Comparison of ENCODE assay signal across 3 fruit fly cellular contexts in the genomic region with DNA sequence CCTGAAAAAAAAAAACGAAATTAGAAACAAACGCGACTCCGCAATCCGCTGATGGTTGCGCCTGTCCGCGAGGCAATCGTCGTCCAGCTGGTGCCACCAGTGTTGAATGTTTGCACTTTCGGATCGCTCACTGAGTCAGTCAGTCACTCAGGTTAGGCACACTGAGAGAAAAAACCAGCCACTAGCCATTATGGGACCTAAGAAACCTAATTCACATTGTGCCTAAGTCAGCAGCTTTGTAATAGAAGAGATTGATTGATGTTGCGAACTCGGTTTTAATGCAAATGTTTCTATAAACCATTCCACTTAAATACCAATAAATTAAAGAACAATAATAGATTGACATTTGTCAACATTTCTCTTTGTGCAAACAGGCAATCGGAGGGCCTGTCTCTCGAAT.
TF ChIP-seq lines count a peak whose summit lies in the region.

No protein-coding gene starts in this region.

- TF ChIP-seq CTCF in whole organism, embryonic (GFP tag; optimal IDR thresholded peaks at IDR 0.05; lab: Kevin White, UChicago): no peak

TF ChIP-seq in whole organism, embryonic, 481 proteins besides CTCF, POLR2A, EP300 and RAD21:
- TF ChIP-seq sens (GFP tag; lab: Kevin White, UChicago) (peak; percentile 26), Hr51 (GFP tag; optimal IDR thresholded peaks at IDR 0.05; lab: Kevin White, UChicago) (peak in 1 of 2 experiments; percentile 18), gem (tag; optimal IDR thresholded peaks at IDR 0.05; lab: Kevin White, UChicago) (peak; percentile 4), ase (GFP tag; IDR thresholded peaks at IDR 0.05; lab: Robert Waterston, UW) (no peak), Adf1 (GFP tag; IDR thresholded peaks at IDR 0.05; lab: Robert Waterston, UW) (no peak), CG11504 (tag; optimal IDR thresholded peaks at IDR 0.05; lab: Kevin White, UChicago) (peak; percentile 3), CG1603 (tag; optimal IDR thresholded peaks at IDR 0.05; lab: Kevin White, UChicago) (peak; percentile 10), Drgx (GFP tag; IDR thresholded peaks at IDR 0.05; lab: Robert Waterston, UW) (peak; percentile 37), Oli (tag; optimal IDR thresholded peaks at IDR 0.05; lab: Kevin White, UChicago) (peak; percentile 9), Sox102F (GFP tag; optimal IDR thresholded peaks at IDR 0.05; lab: Kevin White, UChicago) (peak; percentile 28)

TF ChIP-seq in whole organism, prepupa, 60 proteins besides CTCF, POLR2A, EP300 and RAD21 (continues in another document):
- no peak for TF ChIP-seq CG10669 (GFP tag; optimal IDR thresholded peaks at IDR 0.05; lab: Kevin White, UChicago)
- no peak for TF ChIP-seq CG3919 (GFP tag; optimal IDR thresholded peaks at IDR 0.05; lab: Kevin White, UChicago)
- peak; percentile 68 for TF ChIP-seq Hr4 (GFP tag; optimal IDR thresholded peaks at IDR 0.05; lab: Kevin White, UChicago)
- no peak for TF ChIP-seq fd85E (GFP tag; optimal IDR thresholded peaks at IDR 0.05; lab: Kevin White, UChicago)
- TF ChIP-seq spab (GFP tag; optimal IDR thresholded peaks at IDR 0.05; lab: Kevin White, UChicago): no peak
- TF ChIP-seq fkh (GFP tag; optimal IDR thresholded peaks at IDR 0.05; lab: Kevin White, UChicago): no peak
- TF ChIP-seq Met (GFP tag; optimal IDR thresholded peaks at IDR 0.05; lab: Kevin White, UChicago): no peak
- no peak for TF ChIP-seq CG1621 (tag; optimal IDR thresholded peaks at IDR 0.05; lab: Kevin White, UChicago)
- peak; percentile 47 for TF ChIP-seq OdsH (GFP tag; optimal IDR thresholded peaks at IDR 0.05; lab: Kevin White, UChicago)
- TF ChIP-seq Lpt (GFP tag; optimal IDR thresholded peaks at IDR 0.05; lab: Kevin White, UChicago): peak; percentile 19
- no peak for TF ChIP-seq CG16779 (tag; optimal IDR thresholded peaks at IDR 0.05; lab: Kevin White, UChicago)
- TF ChIP-seq achi (GFP tag; optimal IDR thresholded peaks at IDR 0.05; lab: Kevin White, UChicago): peak; percentile 12
- no peak for TF ChIP-seq CG10631 (GFP tag; optimal IDR thresholded peaks at IDR 0.05; lab: Kevin White, UChicago)
- no peak for TF ChIP-seq net (GFP tag; optimal IDR thresholded peaks at IDR 0.05; lab: Kevin White, UChicago)
- no peak for TF ChIP-seq Sox102F (GFP tag; optimal IDR thresholded peaks at IDR 0.05; lab: Kevin White, UChicago)
- TF ChIP-seq CG11902 (GFP tag; optimal IDR thresholded peaks at IDR 0.05; lab: Kevin White, UChicago): no peak
- TF ChIP-seq Hr39 (GFP tag; optimal IDR thresholded peaks at IDR 0.05; lab: Kevin White, UChicago): no peak
- no peak for TF ChIP-seq salr (GFP tag; optimal IDR thresholded peaks at IDR 0.05; lab: Kevin White, UChicago)
- TF ChIP-seq lz (GFP tag; optimal IDR thresholded peaks at IDR 0.05; lab: Kevin White, UChicago): no peak
- TF ChIP-seq CG3032 (tag; optimal IDR thresholded peaks at IDR 0.05; lab: Kevin White, UChicago): no peak
- no peak for TF ChIP-seq topi (GFP tag; optimal IDR thresholded peaks at IDR 0.05; lab: Kevin White, UChicago)
- peak; percentile 65 for TF ChIP-seq CG8119 (GFP tag; IDR thresholded peaks at IDR 0.05; lab: Robert Waterston, UW)
- no peak for TF ChIP-seq CG6808 (GFP tag; optimal IDR thresholded peaks at IDR 0.05; lab: Kevin White, UChicago)
- no peak for TF ChIP-seq Eip93F (GFP tag; optimal IDR thresholded peaks at IDR 0.05; lab: Kevin White, UChicago)
- peak; percentile 75 for TF ChIP-seq CG32006 (GFP tag; optimal IDR thresholded peaks at IDR 0.05; lab: Kevin White, UChicago)
- TF ChIP-seq dac (GFP tag; optimal IDR thresholded peaks at IDR 0.05; lab: Kevin White, UChicago): no peak
- no peak for TF ChIP-seq CG6276 (GFP tag; optimal IDR thresholded peaks at IDR 0.05; lab: Kevin White, UChicago)
- TF ChIP-seq CG11294 (GFP tag; IDR thresholded peaks at IDR 0.05; lab: Robert Waterston, UW): no peak
- TF ChIP-seq Eip75B (GFP tag; optimal IDR thresholded peaks at IDR 0.05; lab: Kevin White, UChicago): no peak
- no peak for TF ChIP-seq fd59A (GFP tag; optimal IDR thresholded peaks at IDR 0.05; lab: Kevin White, UChicago)
- no peak for TF ChIP-seq cyc (GFP tag; optimal IDR thresholded peaks at IDR 0.05; lab: Kevin White, UChicago)
- no peak for TF ChIP-seq Sox15 (GFP tag; optimal IDR thresholded peaks at IDR 0.05; lab: Kevin White, UChicago)
- no peak for TF ChIP-seq Eip78C (GFP tag; lab: Kevin White, UChicago)
- TF ChIP-seq ss (GFP tag; optimal IDR thresholded peaks at IDR 0.05; lab: Kevin White, UChicago): no peak
- no peak for TF ChIP-seq CG8319 (GFP tag; optimal IDR thresholded peaks at IDR 0.05; lab: Kevin White, UChicago)
- no peak for TF ChIP-seq Sox14 (GFP tag; optimal IDR thresholded peaks at IDR 0.05; lab: Kevin White, UChicago)
- no peak for TF ChIP-seq Ets96B (tag; optimal IDR thresholded peaks at IDR 0.05; lab: Kevin White, UChicago)
- no peak for TF ChIP-seq Smox (GFP tag; optimal IDR thresholded peaks at IDR 0.05; lab: Kevin White, UChicago)
- TF ChIP-seq Blimp-1 (GFP tag; optimal IDR thresholded peaks at IDR 0.05; lab: Kevin White, UChicago): no peak
- TF ChIP-seq CG11762 (GFP tag; optimal IDR thresholded peaks at IDR 0.05; lab: Kevin White, UChicago; ENCODE audit: insufficient read depth): no peak
- TF ChIP-seq CG6792 (GFP tag; optimal IDR thresholded peaks at IDR 0.05; lab: Kevin White, UChicago): no peak

TF ChIP-seq in whole organism, pupa, 21 proteins besides CTCF, POLR2A, EP300 and RAD21:
- TF ChIP-seq CG4496 (GFP tag; IDR thresholded peaks at IDR 0.05; lab: Robert Waterston, UW) (0 out of 3 replicates have a peak, but pooled peaks have one; percentile 18), fd96Ca (GFP tag; IDR thresholded peaks at IDR 0.05; lab: Robert Waterston, UW) (no peak; the same call in 2 of the 3 replicates), CG32121 (GFP tag; IDR thresholded peaks at IDR 0.05; lab: Robert Waterston, UW) (peak; percentile 38; the same call in 1 of the 2 replicates), Ets98B (GFP tag; IDR thresholded peaks at IDR 0.05; lab: Robert Waterston, UW) (peak; percentile 57), CG14655 (GFP tag; optimal IDR thresholded peaks at IDR 0.05; lab: Kevin White, UChicago) (no peak), CG8301 (tag; optimal IDR thresholded peaks at IDR 0.05; lab: Kevin White, UChicago) (peak; percentile 11)
